Worm (Caenorhabditis elegans): Measurements from ENCODE around the gene F58H1.8.

ce11 chrV:11887988-11888499 lies 46.9 kb upstream of the F58H1.8 start, which contains the start of gene adh-1:
- TF ChIP-seq daf-16 (GFP tag; optimal IDR thresholded peaks at IDR 0.05) (peak in 1 of 2 experiments; percentile 50), daf-16 (tag; optimal IDR thresholded peaks at IDR 0.05) (peak; percentile 72), ceh-82 (tag; optimal IDR thresholded peaks at IDR 0.05) (no peak), lin-39 (tag; optimal IDR thresholded peaks at IDR 0.05) (no peak), rbr-2 (tag; optimal IDR thresholded peaks at IDR 0.05) (no peak), ama-1 (optimal IDR thresholded peaks at IDR 0.05) (peak; percentile 93), dpl-1 (GFP tag; optimal IDR thresholded peaks at IDR 0.05) (peak; percentile 2), lsy-2 (tag; optimal IDR thresholded peaks at IDR 0.05) (peak in 1 of 2 experiments; percentile 45), zfp-3 (GFP tag; conservative IDR thresholded peaks at IDR 0.05) (no peak), nhr-6 (tag; optimal IDR thresholded peaks at IDR 0.05) (no peak), duxl-1 (tag; optimal IDR thresholded peaks at IDR 0.05; ENCODE audit: poor library complexity) (no peak), nhr-76 (tag; optimal IDR thresholded peaks at IDR 0.05) (no peak), nhr-28 (tag; optimal IDR thresholded peaks at IDR 0.05) (peak; percentile 95), nhr-77 (tag; optimal IDR thresholded peaks at IDR 0.05) (peak; percentile 83)
